Worm (Caenorhabditis elegans): Measurements from ENCODE around the gene B0280.17.
A peak's percentile ranks its signal among the peaks of the same experiment; 100 is the strongest.

The B0280.17 gene

ce11 chrIII:7087691-7088323, 48.1 kb downstream of the B0280.17 start, which contains the start of gene fubl-2 (continued):
- TF ChIP-seq hlh-30 (tag; optimal IDR thresholded peaks at IDR 0.05; ENCODE audit: insufficient read depth) (peak; percentile 49), nhr-28 (tag; optimal IDR thresholded peaks at IDR 0.05) (peak; percentile 26)

- TF ChIP-seq mdl-1 (tag; optimal IDR thresholded peaks at IDR 0.05): no peak
- TF ChIP-seq daf-16 (GFP tag; optimal IDR thresholded peaks at IDR 0.05): no peak
- peak; percentile 18 for TF ChIP-seq daf-16 (tag; optimal IDR thresholded peaks at IDR 0.05)
- TF ChIP-seq nhr-28 (tag; optimal IDR thresholded peaks at IDR 0.05): peak; percentile 66
Measured at ce11 chrIII:7087180-7087579, 48.7 kb downstream of the B0280.17 start.
